Worm (Caenorhabditis elegans) whole organism, L4 larva: ENCODE data around the gene Y66D12A.21.

Experiments used
- F26F4.8 ChIP-seq: fragments of 200-800 bp; sonication (Bioruptor generic); conservative IDR thresholded peaks from 2 replicates; pipeline ENCODE4 v1.3.6; 2022; ENCODE audit warnings: missing genetic modification characterization, missing compliant biosample characterization
- F37D6.2 ChIP-seq: sonication (generic microtip); optimal IDR thresholded peaks from 2 replicates; lab custom pipeline; 2016; ENCODE audit warnings: mild to moderate bottlenecking, missing genetic modification characterization, missing compliant biosample characterization
- F49E8.2 ChIP-seq: sonication (generic microtip); optimal IDR thresholded peaks from 2 replicates; lab custom pipeline; 2016; ENCODE audit warnings: missing compliant biosample characterization, mild to moderate bottlenecking, missing genetic modification characterization, borderline replicate concordance
- T26A8.4 ChIP-seq: fragments of 200-800 bp; sonication (Bioruptor generic); IDR thresholded peaks from 2 replicates; pipeline ENCODE4 v1.3.6; 2022; ENCODE audit warnings: missing genetic modification characterization, missing compliant biosample characterization
- Y105C5A.15 ChIP-seq: fragments of 200-800 bp; sonication (Bioruptor generic); IDR thresholded peaks from 2 replicates; pipeline ENCODE4 v1.3.6; 2022; ENCODE audit warnings: missing genetic modification characterization, missing compliant biosample characterization
- Y5F2A.4 ChIP-seq: fragments of 200-800 bp; sonication (Bioruptor generic); optimal IDR thresholded peaks from 2 replicates; lab custom pipeline; 2018; ENCODE audit warnings: mild to moderate bottlenecking, missing genetic modification characterization, missing compliant biosample characterization
- ZK546.5 ChIP-seq, 2 experiments: sonication (generic microtip); optimal IDR thresholded peaks; 2 replicates each; lab custom pipeline; 2017; ENCODE audit warnings: missing biosample characterization in 2 of 2, missing genetic modification characterization in 2 of 2
- aha-1 ChIP-seq: fragments of 150-350 bp; peaks from one replicate; lab custom pipeline; 2014; ENCODE audit warnings: missing biosample characterization, missing genetic modification characterization
- aly-2 ChIP-seq: sonication (generic microtip); optimal IDR thresholded peaks from 2 replicates; lab custom pipeline; 2018; ENCODE audit warnings: missing biosample characterization, missing genetic modification characterization
- attf-4 ChIP-seq: sonication (generic microtip); optimal IDR thresholded peaks from 3 replicates; lab custom pipeline; 2017; ENCODE audit warnings: missing biosample characterization, missing genetic modification characterization
- ceh-28 ChIP-seq: fragments of 150-350 bp; optimal IDR thresholded peaks from 2 replicates; lab custom pipeline; 2014; ENCODE audit warnings: missing biosample characterization, missing genetic modification reagents, missing genetic modification characterization
- ceh-44 ChIP-seq: fragments of 200-800 bp; sonication (Bioruptor generic); IDR thresholded peaks from 2 replicates; pipeline ENCODE4 v1.3.6; 2022; ENCODE audit warnings: missing genetic modification reagents, missing genetic modification characterization, missing compliant biosample characterization
- ceh-62 ChIP-seq: sonication (generic microtip); optimal IDR thresholded peaks from 2 replicates; lab custom pipeline; 2017; ENCODE audit warnings: missing biosample characterization, missing genetic modification characterization
- ceh-82 ChIP-seq: sonication (generic microtip); optimal IDR thresholded peaks from 2 replicates; lab custom pipeline; 2017; ENCODE audit warnings: missing biosample characterization, missing genetic modification characterization
- daf-16 ChIP-seq, 3 experiments: sonication (generic microtip); optimal IDR thresholded peaks; 2 replicates each; lab custom pipeline; 2016 to 2017; ENCODE audit warnings: missing genetic modification characterization in 3 of 3, missing genetic modification reagents in 3 of 3, mild to moderate bottlenecking in 2 of 3, missing compliant biosample characterization in 2 of 3, missing biosample characterization in 1 of 3, moderate library complexity in 1 of 3
- dpl-1 ChIP-seq: fragments of 150-350 bp; optimal IDR thresholded peaks from 2 replicates; lab custom pipeline; 2014; ENCODE audit warnings: missing biosample characterization, missing genetic modification reagents, missing genetic modification characterization
- dve-1 ChIP-seq: sonication (generic microtip); optimal IDR thresholded peaks from 2 replicates; lab custom pipeline; 2017; ENCODE audit warnings: antibody characterized with exemption, mild to moderate bottlenecking, missing genetic modification characterization, missing compliant biosample characterization; ENCODE audit not compliant: insufficient read depth
- fkh-10 ChIP-seq: fragments of 150-350 bp; optimal IDR thresholded peaks from 2 replicates; lab custom pipeline; 2014; ENCODE audit warnings: missing biosample characterization, missing genetic modification reagents, missing genetic modification characterization
- hif-1 ChIP-seq, 2 experiments: sonication (generic microtip); optimal IDR thresholded peaks; 2 replicates each; lab custom pipeline; 2016 to 2017; ENCODE audit warnings: missing compliant biosample characterization in 2 of 2, missing genetic modification characterization in 2 of 2, missing genetic modification reagents in 2 of 2, missing genotype in 2 of 2, mild to moderate bottlenecking in 1 of 2
- lin-1 ChIP-seq: fragments of 200-800 bp; sonication (Bioruptor generic); IDR thresholded peaks from 2 replicates; pipeline ENCODE4 v1.3.6; 2022; ENCODE audit warnings: missing genetic modification reagents, missing genetic modification characterization, missing compliant biosample characterization
- lin-29 ChIP-seq: fragments of 200-800 bp; sonication (Bioruptor generic); IDR thresholded peaks from 2 replicates; pipeline ENCODE4 v1.3.6; 2022; ENCODE audit warnings: missing genetic modification reagents, missing genetic modification characterization, missing compliant biosample characterization
- lin-38 ChIP-seq: fragments of 200-800 bp; sonication (Bioruptor generic); IDR thresholded peaks from 2 replicates; pipeline ENCODE4 v1.3.6; 2022; ENCODE audit warnings: missing genetic modification reagents, missing genetic modification characterization, missing compliant biosample characterization
- lsy-2 ChIP-seq, 2 experiments: fragments of 150-350 bp in 1 of 2; sonication (generic microtip) in 1 of 2; optimal IDR thresholded peaks; 2 replicates each; lab custom pipeline; 2014 to 2017; ENCODE audit warnings: missing biosample characterization in 2 of 2, missing genetic modification characterization in 2 of 2
- madf-5 ChIP-seq, 2 experiments: fragments of 200-800 bp; sonication (Bioruptor generic); IDR thresholded peaks; 2 replicates each; pipeline ENCODE4 v1.3.6; 2022; ENCODE audit warnings: missing compliant biosample characterization in 2 of 2, missing genetic modification characterization in 2 of 2
- madf-9 ChIP-seq: fragments of 200-800 bp; sonication (Bioruptor generic); conservative IDR thresholded peaks from 2 replicates; pipeline ENCODE4 v1.3.6; 2022; ENCODE audit warnings: missing genetic modification reagents, missing genetic modification characterization, missing compliant biosample characterization
- mep-1 ChIP-seq: fragments of 150-350 bp; sonication (generic microtip); optimal IDR thresholded peaks from 3 replicates; lab custom pipeline; 2014; ENCODE audit warnings: missing biosample characterization, missing genetic modification characterization
- mes-2 ChIP-seq: sonication (generic microtip); optimal IDR thresholded peaks from 2 replicates; lab custom pipeline; 2016; ENCODE audit warnings: missing genotype, mild to moderate bottlenecking, missing genetic modification characterization, missing compliant biosample characterization; ENCODE audit not compliant: poor library complexity, severe bottlenecking
- mxl-3 ChIP-seq: fragments of 200-800 bp; sonication (Bioruptor generic); optimal IDR thresholded peaks from 2 replicates; lab custom pipeline; 2018; ENCODE audit warnings: mild to moderate bottlenecking, missing genetic modification characterization, missing compliant biosample characterization
- nhr-10 ChIP-seq: fragments of 150-350 bp; optimal IDR thresholded peaks from 2 replicates; lab custom pipeline; 2014; ENCODE audit warnings: missing biosample characterization, missing genetic modification characterization
- nhr-102 ChIP-seq: sonication (generic microtip); optimal IDR thresholded peaks from 2 replicates; lab custom pipeline; 2016; ENCODE audit warnings: mild to moderate bottlenecking, missing genetic modification characterization, moderate library complexity, missing compliant biosample characterization
- nhr-25 ChIP-seq: sonication (generic microtip); optimal IDR thresholded peaks from 2 replicates; lab custom pipeline; 2017; ENCODE audit warnings: missing genetic modification characterization, mild to moderate bottlenecking, missing compliant biosample characterization, antibody characterized with exemption, moderate library complexity, borderline replicate concordance; ENCODE audit not compliant: insufficient read depth
- nhr-28 ChIP-seq: fragments of 150-350 bp; optimal IDR thresholded peaks from 2 replicates; lab custom pipeline; 2014; ENCODE audit warnings: missing biosample characterization, missing genetic modification characterization
- php-3 ChIP-seq: fragments of 200-800 bp; sonication (Bioruptor generic); IDR thresholded peaks from 2 replicates; pipeline ENCODE4 v1.3.6; 2022; ENCODE audit warnings: missing genetic modification reagents, missing genetic modification characterization, missing compliant biosample characterization
- set-16 ChIP-seq: fragments of 200-800 bp; sonication (Bioruptor generic); IDR thresholded peaks from 2 replicates; pipeline ENCODE4 v1.3.6; 2022; ENCODE audit warnings: missing genetic modification reagents, missing genetic modification characterization, missing compliant biosample characterization
- tra-1 ChIP-seq: fragments of 200-800 bp; sonication (Bioruptor generic); IDR thresholded peaks from 2 replicates; pipeline ENCODE4 v1.3.6; 2022; ENCODE audit warnings: missing genetic modification reagents, missing genetic modification characterization, missing compliant biosample characterization
- unc-130 ChIP-seq: sonication (generic microtip); optimal IDR thresholded peaks from 2 replicates; lab custom pipeline; 2016; ENCODE audit warnings: missing genetic modification reagents, missing genetic modification characterization, missing compliant biosample characterization

Gene Y66D12A.21

ce11 chrIII:11554701-11555111 lies 49.6 kb upstream of the Y66D12A.21 start (continued):
- TF ChIP-seq ceh-44 (0 out of 2 replicates have a peak, but pooled peaks have one; percentile 23), nhr-25 (no peak), lin-38 (GFP tag; lab: Robert Waterston, UW) (peak; percentile 68)
- TF ChIP-seq, all 104 proteins: peak for 30

DNA sequence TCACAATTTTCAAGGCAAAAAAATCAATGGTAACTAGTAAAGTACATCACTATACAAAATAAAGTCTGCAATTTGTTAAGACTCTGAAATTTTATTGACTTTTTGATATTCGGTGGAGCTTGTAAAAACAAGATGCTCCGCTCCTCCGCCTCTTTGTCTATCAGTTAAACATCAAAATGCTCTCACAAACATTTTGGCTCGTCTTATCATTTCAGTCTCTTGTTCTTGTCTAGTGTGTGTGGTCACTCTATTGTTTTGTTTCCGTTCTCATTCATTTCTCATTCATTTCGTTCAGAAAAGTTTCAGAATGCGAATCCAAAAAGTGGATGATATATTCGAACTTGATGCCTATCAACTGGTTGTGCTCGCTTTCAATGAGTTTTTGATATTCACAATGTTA lies 43.0 kb upstream of the Y66D12A.21 start, which contains the start of gene Y66D12A.13:
Gene Y66D12A.13 (plus strand): TSS at position 301 of the 400 bp plus-strand sequence.
- TF ChIP-seq Y105C5A.15 (GFP tag; lab: Robert Waterston, UW): no peak
- TF ChIP-seq fkh-10 (GFP tag; lab: Kevin White, UChicago): no peak
- TF ChIP-seq hif-1 (tag; optimal IDR thresholded peaks at IDR 0.05; lab: Kevin White, UChicago): no peak
- no peak for TF ChIP-seq lsy-2 (tag; optimal IDR thresholded peaks at IDR 0.05; lab: Kevin White, UChicago)
- TF ChIP-seq tra-1 (GFP tag; lab: Robert Waterston, UW): no peak
- TF ChIP-seq T26A8.4 (GFP tag; lab: Robert Waterston, UW): no peak
- no peak for TF ChIP-seq F49E8.2 (tag; lab: Kevin White, UChicago)
- no peak for TF ChIP-seq daf-16 (GFP tag; optimal IDR thresholded peaks at IDR 0.05; lab: Kevin White, UChicago)
- peak; percentile 57 for TF ChIP-seq daf-16 (tag; optimal IDR thresholded peaks at IDR 0.05; lab: Kevin White, UChicago)
- no peak for TF ChIP-seq lin-1 (GFP tag; lab: Robert Waterston, UW)
- no peak for TF ChIP-seq lin-29 (GFP tag; lab: Robert Waterston, UW)
- TF ChIP-seq aly-2 (tag; lab: Kevin White, UChicago): no peak
- TF ChIP-seq ceh-62 (tag; lab: Kevin White, UChicago): no peak
- TF ChIP-seq dve-1 (tag; lab: Kevin White, UChicago): peak; percentile 12
- TF ChIP-seq nhr-28: peak; percentile 22
- TF ChIP-seq F26F4.8 (GFP tag; lab: Robert Waterston, UW): no peak
- no peak for TF ChIP-seq nhr-102 (tag; lab: Kevin White, UChicago)
- no peak for TF ChIP-seq madf-5 (GFP tag; IDR thresholded peaks at IDR 0.05; lab: Robert Waterston, UW)

ce11 chrIII:11544947-11545346 lies 39.8 kb upstream of the Y66D12A.21 start:
- TF ChIP-seq nhr-102 (tag; lab: Kevin White, UChicago) (no peak), attf-4 (tag; lab: Kevin White, UChicago) (no peak), nhr-10 (tag; lab: Kevin White, UChicago) (no peak), ceh-28 (tag; lab: Kevin White, UChicago) (no peak), set-16 (GFP tag; lab: Robert Waterston, UW) (peak; percentile 84)

ce11 chrIII:11535453-11535852 lies 30.4 kb upstream of the Y66D12A.21 start:
- TF ChIP-seq ceh-28 (tag; lab: Kevin White, UChicago) (peak; percentile 73), aha-1 (tag; lab: Kevin White, UChicago) (no peak), madf-9 (GFP tag; lab: Robert Waterston, UW) (0 out of 2 replicates have a peak, but pooled peaks have one; percentile 5)

DNA sequence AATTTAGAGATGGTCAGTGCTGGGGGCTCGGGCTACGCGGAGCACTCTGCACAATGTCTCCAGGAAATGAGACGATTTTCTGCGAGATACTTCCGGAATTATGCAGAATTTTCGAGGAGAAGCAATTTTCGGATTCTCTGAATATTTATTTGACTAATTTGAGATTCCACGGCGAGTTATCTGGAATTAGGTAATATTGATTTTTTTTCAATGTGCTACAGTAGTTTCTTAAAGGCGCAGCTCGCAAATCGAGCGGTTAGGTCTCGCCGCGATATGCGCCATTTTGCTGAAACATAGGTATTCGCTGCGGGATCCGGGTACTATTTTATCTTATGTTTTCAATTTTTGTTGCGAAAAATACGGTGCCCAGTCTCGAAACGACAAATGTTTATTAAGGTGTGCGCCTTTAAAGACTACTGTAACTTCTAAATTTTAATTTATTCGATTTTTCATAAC lies 29.6 kb upstream of the Y66D12A.21 start, which contains the start of gene nrps-1:
Gene nrps-1 (plus strand): TSS at position 51 of the 456 bp plus-strand sequence.
- TF ChIP-seq php-3 (GFP tag; lab: Robert Waterston, UW) (0 out of 2 replicates have a peak, but pooled peaks have one; percentile 12), ceh-82 (tag; lab: Kevin White, UChicago) (no peak)

- no peak for TF ChIP-seq F37D6.2 (tag; lab: Kevin White, UChicago)
- peak in 1 of 2 experiments; percentile 22 for TF ChIP-seq lsy-2 (tag; optimal IDR thresholded peaks at IDR 0.05; lab: Kevin White, UChicago)
- peak; percentile 35; the same call in 1 of the 2 replicates for TF ChIP-seq lin-38 (GFP tag; lab: Robert Waterston, UW)
- TF ChIP-seq mep-1 (tag; lab: Kevin White, UChicago): no peak
- TF ChIP-seq unc-130 (GFP tag; lab: Kevin White, UChicago): no peak
- peak; percentile 36 for TF ChIP-seq dpl-1
- TF ChIP-seq mxl-3 (GFP tag; lab: Kevin White, UChicago): no peak
- TF ChIP-seq ZK546.5 (tag; optimal IDR thresholded peaks at IDR 0.05; lab: Kevin White, UChicago): no peak
- TF ChIP-seq mes-2 (tag; lab: Kevin White, UChicago): peak; percentile 41
- TF ChIP-seq Y5F2A.4 (GFP tag; lab: Kevin White, UChicago): no peak
- TF ChIP-seq, all 104 proteins: peak for 4
Observed at ce11 chrIII:11526396-11526795, 21.3 kb upstream of the Y66D12A.21 start, which contains the start of gene xpb-1. Gene xpb-1, plus strand, starts transcription at chrIII:11526657.
